Fruit fly (Drosophila melanogaster) whole organism, prepupa: ENCODE results near the gene CG6688.

Source experiments
- Blimp-1 ChIP-seq: fragments of 200-800 bp; sonication (Bioruptor generic); optimal IDR thresholded peaks from 3 replicates; lab custom pipeline; 2017; ENCODE audit warnings: missing biosample characterization, missing genetic modification characterization, mild to moderate bottlenecking, moderate library complexity, missing genetic modification reagents
- CG10631 ChIP-seq: fragments of 200-800 bp; sonication (Bioruptor generic); optimal IDR thresholded peaks from 2 replicates; lab custom pipeline; 2016; ENCODE audit warnings: missing biosample characterization, missing genetic modification characterization
- CG10669 ChIP-seq: fragments of 200-800 bp; sonication (Bioruptor generic); optimal IDR thresholded peaks from 3 replicates; lab custom pipeline; 2018; ENCODE audit warnings: missing biosample characterization, mild to moderate bottlenecking, missing genetic modification characterization, moderate library complexity
- CG11762 ChIP-seq: fragments of 200-800 bp; sonication (Bioruptor generic); optimal IDR thresholded peaks from 3 replicates; lab custom pipeline; 2016; ENCODE audit warnings: missing biosample characterization, missing genetic modification characterization; ENCODE audit not compliant: insufficient read depth
- CG15336 ChIP-seq: fragments of 200-800 bp; sonication (Bioruptor generic); IDR thresholded peaks from 2 replicates; pipeline ENCODE4 v1.3.6; 2022; ENCODE audit warnings: missing biosample characterization, missing genetic modification characterization
- CG1621 ChIP-seq: fragments of 200-800 bp; sonication (Bioruptor generic); optimal IDR thresholded peaks from 3 replicates; lab custom pipeline; 2018; ENCODE audit warnings: missing biosample characterization, mild to moderate bottlenecking, missing genetic modification characterization
- CG31627 ChIP-seq: fragments of 200-800 bp; sonication (Bioruptor generic); optimal IDR thresholded peaks from 3 replicates; lab custom pipeline; 2016; ENCODE audit warnings: missing biosample characterization, missing genetic modification characterization
- CG32006 ChIP-seq: fragments of 200-800 bp; sonication (Bioruptor generic); optimal IDR thresholded peaks from 3 replicates; lab custom pipeline; 2017; ENCODE audit warnings: missing biosample characterization, mild to moderate bottlenecking, missing genetic modification characterization
- CG34406 ChIP-seq: fragments of 200-800 bp; sonication (Bioruptor generic); optimal IDR thresholded peaks from 3 replicates; lab custom pipeline; 2016; ENCODE audit warnings: missing biosample characterization, missing genetic modification characterization
- CG6163 ChIP-seq: fragments of 200-800 bp; sonication (Bioruptor generic); IDR thresholded peaks from 3 replicates; pipeline ENCODE4 v1.3.6; 2022; ENCODE audit warnings: missing biosample characterization, missing genetic modification characterization
- CG6808 ChIP-seq: fragments of 200-800 bp; sonication (Bioruptor generic); optimal IDR thresholded peaks from 3 replicates; lab custom pipeline; 2017; ENCODE audit warnings: missing biosample characterization, missing genetic modification characterization, mild to moderate bottlenecking, moderate library complexity, missing genetic modification reagents
- CG8319 ChIP-seq: fragments of 200-800 bp; sonication (Bioruptor generic); optimal IDR thresholded peaks from 3 replicates; lab custom pipeline; 2016; ENCODE audit warnings: missing biosample characterization, missing genetic modification characterization
- Eip78C ChIP-seq: fragments of 200-800 bp; sonication (Bioruptor generic); peaks from one replicate; lab custom pipeline; 2016; ENCODE audit warnings: missing biosample characterization, missing genetic modification characterization
- Eip93F ChIP-seq: fragments of 200-800 bp; sonication (Bioruptor generic); optimal IDR thresholded peaks from 2 replicates; lab custom pipeline; 2016; ENCODE audit warnings: missing biosample characterization, mild to moderate bottlenecking, missing genetic modification characterization
- Hr38 ChIP-seq: sonication (Bioruptor generic); optimal IDR thresholded peaks from 2 replicates; lab custom pipeline; 2016; ENCODE audit warnings: missing biosample characterization, missing genetic modification characterization
- Hr39 ChIP-seq: fragments of 200-800 bp; sonication (Bioruptor generic); optimal IDR thresholded peaks from 2 replicates; lab custom pipeline; 2016; ENCODE audit warnings: missing biosample characterization, missing genetic modification characterization
- Hr4 ChIP-seq: fragments of 200-800 bp; sonication (Bioruptor generic); optimal IDR thresholded peaks from 3 replicates; lab custom pipeline; 2016; ENCODE audit warnings: missing biosample characterization, missing genetic modification characterization
- OdsH ChIP-seq: fragments of 200-800 bp; sonication (Bioruptor generic); optimal IDR thresholded peaks from 3 replicates; lab custom pipeline; 2016; ENCODE audit warnings: missing biosample characterization, missing genetic modification characterization
- Sox102F ChIP-seq: fragments of 200-800 bp; sonication (Bioruptor generic); optimal IDR thresholded peaks from 2 replicates; lab custom pipeline; 2016; ENCODE audit warnings: missing biosample characterization, mild to moderate bottlenecking, missing genetic modification characterization
- acj6 ChIP-seq: fragments of 200-800 bp; sonication (Bioruptor generic); optimal IDR thresholded peaks from 3 replicates; lab custom pipeline; 2016; ENCODE audit warnings: missing biosample characterization, missing genetic modification characterization
- dsx ChIP-seq: fragments of 200-800 bp; optimal IDR thresholded peaks from 3 replicates; lab custom pipeline; 2019; ENCODE audit warnings: missing biosample characterization, mild to moderate bottlenecking, missing genetic modification characterization, moderate library complexity; ENCODE audit not compliant: poor library complexity, severe bottlenecking
- eg ChIP-seq: fragments of 200-800 bp; sonication (Bioruptor generic); IDR thresholded peaks from 3 replicates; pipeline ENCODE4 v1.3.6; 2022; ENCODE audit warnings: missing biosample characterization, missing genetic modification characterization
- fd85E ChIP-seq: fragments of 200-800 bp; sonication (Bioruptor generic); optimal IDR thresholded peaks from 3 replicates; lab custom pipeline; 2016; ENCODE audit warnings: missing biosample characterization, missing genetic modification characterization
- fkh ChIP-seq: fragments of 200-800 bp; sonication (Bioruptor generic); optimal IDR thresholded peaks from 3 replicates; lab custom pipeline; 2017; ENCODE audit warnings: missing biosample characterization, mild to moderate bottlenecking, missing genetic modification characterization, moderate library complexity
- net ChIP-seq: fragments of 200-800 bp; sonication (Bioruptor generic); optimal IDR thresholded peaks from 3 replicates; lab custom pipeline; 2016; ENCODE audit warnings: missing biosample characterization, missing genetic modification characterization
- pdm3 ChIP-seq: fragments of 200-800 bp; sonication (Bioruptor generic); optimal IDR thresholded peaks from 3 replicates; lab custom pipeline; 2016; ENCODE audit warnings: missing biosample characterization, missing genetic modification characterization
- spab ChIP-seq: fragments of 200-800 bp; sonication (Bioruptor generic); optimal IDR thresholded peaks from 2 replicates; lab custom pipeline; 2017; ENCODE audit warnings: missing biosample characterization, mild to moderate bottlenecking, missing genetic modification characterization, missing genetic modification reagents
- ss ChIP-seq, 2 experiments: fragments of 200-800 bp; sonication (Bioruptor generic); optimal IDR thresholded peaks; 2 replicates in 1 of 2; 3 replicates in 1 of 2; lab custom pipeline; 2017 to 2018; ENCODE audit warnings: mild to moderate bottlenecking in 2 of 2, missing biosample characterization in 2 of 2, missing genetic modification characterization in 2 of 2, moderate library complexity in 1 of 2
- svp ChIP-seq: fragments of 200-800 bp; sonication (Bioruptor generic); peaks from one replicate; lab custom pipeline; 2016; ENCODE audit warnings: missing biosample characterization, missing genetic modification characterization
- topi ChIP-seq: fragments of 200-800 bp; sonication (Bioruptor generic); optimal IDR thresholded peaks from 3 replicates; lab custom pipeline; 2016; ENCODE audit warnings: missing biosample characterization, missing genetic modification characterization
- vri ChIP-seq: fragments of 200-800 bp; sonication (Bioruptor generic); optimal IDR thresholded peaks from 3 replicates; lab custom pipeline; 2016; ENCODE audit warnings: missing biosample characterization, mild to moderate bottlenecking, missing genetic modification characterization

CG6688 gene

dm6 chr3R:22988995-22989394 lies 23.2 kb upstream of the CG6688 start, which contains the start of gene Or94b:
TSS of gene Or94b (plus strand) at chr3R:22989295.
- TF ChIP-seq Hr4 (no peak), CG10669 (GFP tag; lab: Kevin White, UChicago) (no peak), dsx (GFP tag; lab: Kevin White, UChicago) (no peak), Eip93F (GFP tag; lab: Kevin White, UChicago) (no peak), CG1621 (tag; lab: Kevin White, UChicago) (no peak), CG32006 (GFP tag; lab: Kevin White, UChicago) (no peak), Hr38 (no peak), vri (GFP tag; lab: Kevin White, UChicago) (no peak), svp (no peak), CG6808 (GFP tag; lab: Kevin White, UChicago) (no peak), pdm3 (no peak), eg (no peak), Blimp-1 (no peak), fd85E (GFP tag; lab: Kevin White, UChicago) (no peak), topi (GFP tag; lab: Kevin White, UChicago) (no peak), spab (GFP tag; lab: Kevin White, UChicago) (no peak)

dm6 chr3R:22997912-22998622 lies 14.1 kb upstream of the CG6688 start, which contains the start of gene Nha2:
TSS of gene Nha2 (minus strand) at chr3R:22998528.
- TF ChIP-seq svp: peak; percentile 40
- TF ChIP-seq CG31627: no peak
- no peak for TF ChIP-seq CG15336 (GFP tag; lab: Robert Waterston, UW)
- peak; percentile 11 for TF ChIP-seq Eip78C
- TF ChIP-seq spab (GFP tag; lab: Kevin White, UChicago): no peak
- no peak for TF ChIP-seq CG10631 (GFP tag; lab: Kevin White, UChicago)
- no peak for TF ChIP-seq ss (GFP tag; optimal IDR thresholded peaks at IDR 0.05; lab: Kevin White, UChicago)
- TF ChIP-seq acj6 (GFP tag; lab: Kevin White, UChicago): no peak

- no peak for TF ChIP-seq pdm3
- no peak for TF ChIP-seq Hr39 (GFP tag; lab: Kevin White, UChicago)
- TF ChIP-seq fkh (GFP tag; lab: Kevin White, UChicago): peak; percentile 39
Observed at dm6 chr3R:22998623-22999179, 13.5 kb upstream of the CG6688 start.

- TF ChIP-seq CG8319: no peak
- TF ChIP-seq Sox102F (GFP tag; lab: Kevin White, UChicago): no peak
- TF ChIP-seq CG10669 (GFP tag; lab: Kevin White, UChicago): peak; percentile 7
- no peak for TF ChIP-seq spab (GFP tag; lab: Kevin White, UChicago)
- TF ChIP-seq CG32006 (GFP tag; lab: Kevin White, UChicago): peak; percentile 13
- TF ChIP-seq pdm3: peak; percentile 0
- TF ChIP-seq OdsH: peak; percentile 22
- TF ChIP-seq net (GFP tag; lab: Kevin White, UChicago): peak; percentile 32
- TF ChIP-seq CG11762 (GFP tag; lab: Kevin White, UChicago): no peak
- TF ChIP-seq CG6163: peak; percentile 43; the same call in 2 of the 3 replicates
- peak; percentile 57 for TF ChIP-seq Eip78C
- TF ChIP-seq CG34406 (GFP tag; lab: Kevin White, UChicago): peak; percentile 14
- TF ChIP-seq, all 60 proteins: peak for 8
Observed at dm6 chr3R:23004161-23004560, 8.1 kb upstream of the CG6688 start.
